Worm (Caenorhabditis elegans) whole organism, L2 larva: ENCODE measurements around the gene T19C4.1.

Experiments used
- F13H6.1 ChIP-seq: sonication (generic microtip); optimal IDR thresholded peaks from 2 replicates; lab custom pipeline; 2016; ENCODE audit warnings: missing genetic modification characterization, missing compliant biosample characterization
- Y55F3AM.14 ChIP-seq: fragments of 200-800 bp; sonication (Bioruptor generic); optimal IDR thresholded peaks from 2 replicates; lab custom pipeline; 2018; ENCODE audit warnings: mild to moderate bottlenecking, missing genetic modification characterization, missing compliant biosample characterization
- ama-1 ChIP-seq: fragments of 150-350 bp; optimal IDR thresholded peaks from 2 replicates; lab custom pipeline; 2018; ENCODE audit warnings: inconsistent platforms
- gmeb-1 ChIP-seq: fragments of 150-350 bp; optimal IDR thresholded peaks from 2 replicates; lab custom pipeline; 2014; ENCODE audit warnings: missing biosample characterization, missing genetic modification characterization
- lin-13 ChIP-seq: fragments of 150-350 bp; optimal IDR thresholded peaks from 2 replicates; lab custom pipeline; 2014; ENCODE audit warnings: missing biosample characterization, missing genetic modification reagents, missing genetic modification characterization
- mdl-1 ChIP-seq, 2 experiments: fragments of 150-350 bp in 1 of 2; sonication (generic microtip) in 1 of 2; optimal IDR thresholded peaks; 2 replicates each; lab custom pipeline; 2017; ENCODE audit warnings: missing biosample characterization in 2 of 2, missing genetic modification characterization in 2 of 2
- nhr-12 ChIP-seq: fragments of 150-350 bp; optimal IDR thresholded peaks from 2 replicates; lab custom pipeline; 2014; ENCODE audit warnings: missing biosample characterization, missing genetic modification characterization
- nhr-237 ChIP-seq: fragments of 150-350 bp; optimal IDR thresholded peaks from 2 replicates; lab custom pipeline; 2014; ENCODE audit warnings: missing biosample characterization, missing genetic modification characterization
- nhr-6 ChIP-seq: fragments of 150-350 bp; optimal IDR thresholded peaks from 2 replicates; lab custom pipeline; 2014; ENCODE audit warnings: missing biosample characterization, missing genetic modification characterization
- skn-1 ChIP-seq: sonication (generic microtip); optimal IDR thresholded peaks from 2 replicates; lab custom pipeline; 2017; ENCODE audit warnings: missing biosample characterization, missing genetic modification characterization
- unc-62 ChIP-seq: fragments of 150-350 bp; optimal IDR thresholded peaks from 2 replicates; lab custom pipeline; 2014; ENCODE audit warnings: missing biosample characterization, missing genetic modification reagents, missing genetic modification characterization

DNA sequence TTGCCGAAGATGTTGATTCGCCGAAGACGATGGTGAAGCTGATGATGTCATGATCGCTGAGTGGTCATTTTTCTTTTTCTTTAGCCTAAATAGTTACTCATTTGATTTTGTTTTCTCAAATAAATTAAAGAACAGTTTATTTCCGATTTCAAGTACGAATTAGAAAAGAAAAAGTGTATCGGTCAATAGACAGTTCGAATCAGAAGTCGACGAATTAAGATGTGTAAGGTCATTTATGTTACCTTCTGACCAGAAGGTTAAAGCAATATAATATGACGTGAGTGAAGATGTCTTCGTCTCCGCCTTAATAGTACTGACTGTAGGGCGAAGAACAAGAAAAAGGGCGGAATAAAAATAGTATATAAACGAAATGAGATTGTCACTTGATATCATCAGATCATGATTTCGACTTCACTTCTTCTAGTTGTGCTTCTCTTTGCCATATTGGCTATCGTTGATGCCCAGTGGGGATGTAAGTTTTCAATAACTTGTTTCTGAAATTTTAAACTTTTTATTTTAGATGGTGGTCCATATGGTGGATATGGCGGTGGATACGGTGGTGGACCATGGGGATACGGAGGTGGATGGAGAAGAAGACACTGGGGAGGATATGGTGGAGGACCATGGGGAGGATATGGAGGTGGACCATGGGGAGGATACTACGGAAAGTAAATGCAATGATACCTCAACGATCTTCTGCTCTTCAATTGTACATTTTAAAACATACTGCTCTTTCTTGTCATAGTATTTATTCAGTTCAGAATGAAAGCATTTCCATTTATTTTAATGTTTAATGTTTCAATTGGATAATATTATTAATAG, 2.3 kb upstream of the T19C4.1 start, which contains the start of the genes T19C4.24 and nlp-33:
- TF ChIP-seq nhr-6 (tag; lab: Kevin White, UChicago) (no peak), F13H6.1 (no peak), mdl-1 (tag; optimal IDR thresholded peaks at IDR 0.05; lab: Kevin White, UChicago) (no peak), nhr-237 (tag; lab: Kevin White, UChicago) (no peak), ama-1 (peak; percentile 94), skn-1 (tag; lab: Kevin White, UChicago) (no peak), Y55F3AM.14 (GFP tag; lab: Kevin White, UChicago) (no peak), gmeb-1 (tag; lab: Kevin White, UChicago) (no peak), nhr-12 (no peak), lin-13 (GFP tag; lab: Kevin White, UChicago) (no peak), unc-62 (GFP tag; lab: Kevin White, UChicago) (no peak)
